Worm (Caenorhabditis elegans): Measurements from ENCODE around the gene chtb-2.

chtb-2 gene

DNA sequence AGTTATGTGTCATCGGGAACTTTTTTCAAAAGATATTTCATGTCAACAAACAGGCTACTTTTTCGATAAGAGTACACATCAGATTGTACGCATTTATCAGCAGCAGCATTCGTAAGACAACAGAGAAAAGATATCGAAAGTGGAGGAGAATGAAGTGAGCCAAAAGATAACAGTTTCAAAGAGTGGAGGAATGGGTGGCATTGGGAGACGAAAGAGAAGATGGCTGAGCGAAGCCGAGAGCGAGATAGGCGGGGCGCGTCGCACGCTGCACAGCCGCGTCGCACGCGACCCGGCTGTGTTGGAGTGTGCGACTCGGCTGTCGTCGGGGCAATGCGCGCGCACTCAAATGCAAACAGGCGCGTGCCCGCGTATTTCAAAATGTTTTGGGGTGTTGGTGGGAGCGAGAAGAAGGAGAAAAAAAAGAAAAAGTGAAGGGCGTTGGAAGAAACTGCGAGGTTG is 18.9 kb upstream of the chtb-2 start (continued):
- TF ChIP-seq spr-3 (GFP tag; optimal IDR thresholded peaks at IDR 0.05) = peak; percentile 71
- peak; percentile 88 for TF ChIP-seq dmd-8 (GFP tag; IDR thresholded peaks at IDR 0.05)
- TF ChIP-seq mdt-29 (GFP tag; IDR thresholded peaks at IDR 0.05) = peak; percentile 85
- no peak for TF ChIP-seq fos-1 (tag; optimal IDR thresholded peaks at IDR 0.05)
- peak; percentile 95 for TF ChIP-seq hlh-30 (tag; optimal IDR thresholded peaks at IDR 0.05; ENCODE audit: insufficient read depth)
- TF ChIP-seq attf-4 (tag; optimal IDR thresholded peaks at IDR 0.05) = no peak
- TF ChIP-seq F10B5.3 (tag; optimal IDR thresholded peaks at IDR 0.05) = peak; percentile 73
- peak; percentile 47 for TF ChIP-seq F37D6.2 (tag; optimal IDR thresholded peaks at IDR 0.05)
- TF ChIP-seq mep-1 (tag; optimal IDR thresholded peaks at IDR 0.05) = peak; percentile 91
- no peak for TF ChIP-seq ces-1 (GFP tag; optimal IDR thresholded peaks at IDR 0.05)
- TF ChIP-seq Y5F2A.4 (GFP tag; optimal IDR thresholded peaks at IDR 0.05) = peak; percentile 46
- no peak; the same call in 1 of the 2 replicates for TF ChIP-seq lin-29 (GFP tag; IDR thresholded peaks at IDR 0.05)
- peak; percentile 60 for TF ChIP-seq duxl-1 (tag; optimal IDR thresholded peaks at IDR 0.05; ENCODE audit: poor library complexity)
- peak; percentile 100 for TF ChIP-seq set-16 (GFP tag; IDR thresholded peaks at IDR 0.05)
- TF ChIP-seq nhr-42 (GFP tag; IDR thresholded peaks at IDR 0.05) = peak; percentile 84
- TF ChIP-seq dpl-1 (GFP tag; optimal IDR thresholded peaks at IDR 0.05) = peak; percentile 75

DNA sequence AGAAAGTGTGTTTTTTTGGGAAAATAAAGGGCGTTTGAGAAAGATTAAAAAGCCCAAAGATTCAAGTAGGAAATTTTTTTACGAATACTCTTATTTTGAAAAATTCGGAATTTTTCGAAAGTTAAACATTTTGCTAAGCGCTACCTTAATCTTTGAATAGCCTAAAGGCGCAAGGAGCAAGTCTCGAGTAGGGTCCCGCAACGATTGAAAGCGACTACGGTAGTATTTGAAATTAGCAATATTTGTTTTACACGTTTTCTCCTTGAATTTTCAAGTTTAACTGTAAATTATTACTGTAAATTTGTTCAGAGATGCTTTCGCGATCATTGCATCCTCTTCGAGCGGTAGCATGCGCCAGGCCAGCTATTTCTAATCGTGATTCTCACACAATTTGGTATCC is 18.1 kb upstream of the chtb-2 start, which contains the start of gene nduf-2.2:
TSS of gene nduf-2.2 (plus strand) at position 310 of the 400 bp plus-strand sequence.
- TF ChIP-seq daf-12 (tag; optimal IDR thresholded peaks at IDR 0.05) = no peak
- TF ChIP-seq mes-2 (tag; optimal IDR thresholded peaks at IDR 0.05; ENCODE audit: poor library complexity, severe bottlenecking) = no peak
- no peak for TF ChIP-seq zfp-3 (GFP tag; conservative IDR thresholded peaks at IDR 0.05)
- no peak for TF ChIP-seq dmd-6 (GFP tag; IDR thresholded peaks at IDR 0.05)
- TF ChIP-seq jun-1 (tag; optimal IDR thresholded peaks at IDR 0.05) = no peak
- TF ChIP-seq snpc-1.2 (GFP tag; IDR thresholded peaks at IDR 0.05) = no peak
- no peak for TF ChIP-seq hif-1 (tag; optimal IDR thresholded peaks at IDR 0.05)
- TF ChIP-seq R02D3.7 (tag; optimal IDR thresholded peaks at IDR 0.05) = no peak
- no peak for TF ChIP-seq lsy-2 (tag; optimal IDR thresholded peaks at IDR 0.05)
- no peak for TF ChIP-seq mep-1 (tag; optimal IDR thresholded peaks at IDR 0.05)
- no peak for TF ChIP-seq unc-62 (GFP tag; optimal IDR thresholded peaks at IDR 0.05 in 1 of 2)
- no peak for TF ChIP-seq unc-62 (tag; optimal IDR thresholded peaks at IDR 0.05)

DNA sequence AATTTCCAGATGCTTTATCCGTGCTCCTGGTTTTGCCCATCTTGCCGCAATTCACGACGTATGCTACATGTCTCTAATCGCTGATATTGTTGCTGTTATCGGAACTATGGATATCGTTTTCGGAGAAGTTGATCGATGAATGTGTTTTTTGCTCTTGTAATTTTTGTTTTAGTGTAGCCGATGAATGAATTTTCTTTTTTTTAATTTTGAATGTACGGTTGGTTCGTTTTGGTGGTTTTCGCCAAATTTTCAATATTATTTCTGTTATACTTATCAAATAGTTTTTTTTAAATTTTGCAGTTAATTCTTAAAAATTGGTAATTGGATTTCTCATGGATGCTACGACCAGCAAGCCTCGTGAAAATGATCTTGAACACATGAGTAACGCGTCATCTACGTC is 16.0 kb upstream of the chtb-2 start, which contains the start of gene T26A5.2:
TSS of gene T26A5.2 (plus strand) at position 301 of the 400 bp plus-strand sequence.
- TF ChIP-seq D1046.2 (GFP tag; IDR thresholded peaks at IDR 0.05) (no peak), aha-1 (tag) (peak; percentile 4)

DNA sequence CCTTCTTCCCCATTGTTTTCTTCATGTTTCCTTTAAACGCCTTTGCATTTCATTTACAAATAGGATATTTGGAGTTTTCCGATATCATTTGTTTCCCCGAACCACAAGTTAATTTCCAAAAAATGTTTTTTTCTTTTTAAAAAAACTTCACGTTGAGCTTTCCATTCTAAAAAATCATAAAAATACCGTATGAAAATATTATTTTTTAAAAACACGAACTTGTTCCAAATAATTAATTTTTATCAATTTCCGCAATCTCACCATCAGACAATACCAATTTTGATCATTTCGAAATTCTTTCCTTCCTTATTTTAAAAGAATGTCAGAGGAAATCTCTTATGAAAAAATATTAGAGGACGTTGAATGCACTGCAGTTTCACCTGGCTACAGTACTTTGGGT is 11.6 kb upstream of the chtb-2 start, which contains the start of gene wht-6:
TSS of gene wht-6 (plus strand) at position 301 of the 400 bp plus-strand sequence.
- TF ChIP-seq nhr-237 (tag; optimal IDR thresholded peaks at IDR 0.05) (no peak), nhr-41 (GFP tag; IDR thresholded peaks at IDR 0.05) (no peak), fos-1 (tag; optimal IDR thresholded peaks at IDR 0.05) (no peak), unc-39 (tag; optimal IDR thresholded peaks at IDR 0.05) (no peak), zip-2 (tag; optimal IDR thresholded peaks at IDR 0.05) (no peak), spr-1 (tag; optimal IDR thresholded peaks at IDR 0.05) (no peak), ZK546.5 (tag; optimal IDR thresholded peaks at IDR 0.05) (no peak), saeg-2 (GFP tag; IDR thresholded peaks at IDR 0.05) (no peak), R02D3.7 (tag; optimal IDR thresholded peaks at IDR 0.05) (no peak), lin-1 (GFP tag; IDR thresholded peaks at IDR 0.05) (no peak), ceh-62 (tag; optimal IDR thresholded peaks at IDR 0.05) (no peak), nhr-42 (GFP tag; IDR thresholded peaks at IDR 0.05) (no peak), snpc-1.2 (GFP tag; IDR thresholded peaks at IDR 0.05) (no peak), lin-13 (GFP tag; optimal IDR thresholded peaks at IDR 0.05) (no peak), lsy-2 (tag; optimal IDR thresholded peaks at IDR 0.05) (no peak), egl-43 (GFP tag; IDR thresholded peaks at IDR 0.05) (no peak), nhr-102 (tag; optimal IDR thresholded peaks at IDR 0.05) (no peak), rbr-2 (tag; optimal IDR thresholded peaks at IDR 0.05) (no peak)
